Worm (Caenorhabditis elegans) whole organism, L4 larva: ENCODE measurements around the gene pag-3.

ENCODE experiments used
- ama-1 ChIP-seq: fragments of 150-350 bp; optimal IDR thresholded peaks from 2 replicates; lab custom pipeline; 2014; ENCODE audit warnings: inconsistent platforms, mixed read lengths
- ces-1 ChIP-seq: fragments of 150-350 bp; sonication (generic microtip); optimal IDR thresholded peaks from 4 replicates; lab custom pipeline; 2014; ENCODE audit warnings: missing biosample characterization, missing genetic modification reagents, missing genetic modification characterization
- lin-13 ChIP-seq: fragments of 150-350 bp; optimal IDR thresholded peaks from 2 replicates; lab custom pipeline; 2014; ENCODE audit warnings: missing biosample characterization, missing genetic modification reagents, missing genetic modification characterization
- nhr-237 ChIP-seq: sonication (generic microtip); optimal IDR thresholded peaks from 2 replicates; lab custom pipeline; 2017; ENCODE audit warnings: missing biosample characterization, missing genetic modification characterization
- sdz-12 ChIP-seq: fragments of 200-800 bp; sonication (Bioruptor generic); optimal IDR thresholded peaks from 2 replicates; lab custom pipeline; 2018; ENCODE audit warnings: mild to moderate bottlenecking, missing genetic modification characterization, missing compliant biosample characterization
- tra-1 ChIP-seq: fragments of 200-800 bp; sonication (Bioruptor generic); IDR thresholded peaks from 2 replicates; pipeline ENCODE4 v1.3.6; 2022; ENCODE audit warnings: missing genetic modification reagents, missing genetic modification characterization, missing compliant biosample characterization
- unc-39 ChIP-seq: sonication (generic microtip); optimal IDR thresholded peaks from 2 replicates; lab custom pipeline; 2017; ENCODE audit warnings: missing biosample characterization, missing genetic modification characterization

DNA sequence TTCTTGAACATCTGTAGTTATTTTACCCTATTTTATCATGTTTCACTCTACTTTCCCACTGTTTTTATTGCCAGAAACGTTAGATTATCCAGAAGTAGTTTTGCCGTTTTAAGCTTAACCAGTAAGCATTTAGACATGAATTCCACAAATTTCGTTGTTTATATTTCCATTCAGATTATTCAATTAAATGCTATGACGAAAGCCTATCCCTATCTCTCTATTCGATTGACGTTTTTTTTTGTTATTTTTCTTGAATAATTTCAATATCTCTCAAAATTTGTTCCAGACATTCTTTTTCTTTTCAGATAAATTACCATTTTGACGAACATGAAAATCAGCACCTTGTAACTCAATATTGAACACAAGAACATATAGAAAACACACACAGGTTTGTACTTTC, 35.9 kb downstream of the pag-3 start, which contains the start of gene npr-40:
- no peak for TF ChIP-seq tra-1 (GFP tag; lab: Robert Waterston, UW)
- no peak for TF ChIP-seq nhr-237 (tag; lab: Kevin White, UChicago)
- TF ChIP-seq ces-1 = no peak
- TF ChIP-seq lin-13 (GFP tag; lab: Kevin White, UChicago) = no peak
- TF ChIP-seq sdz-12 (GFP tag; lab: Kevin White, UChicago) = no peak
- TF ChIP-seq unc-39 (tag; lab: Kevin White, UChicago) = no peak
- no peak for TF ChIP-seq ama-1 (lab: Kevin White, UChicago)
